Worm (Caenorhabditis elegans): Measurements from ENCODE around the gene F10E7.1.

Gene F10E7.1

ce11 chrII:7121762-7122292 is 4.7 kb upstream of the F10E7.1 start, which contains the start of gene F10E7.2:
TSS of gene F10E7.2 (plus strand) at chrII:7122242.
- TF ChIP-seq aly-2 (tag; optimal IDR thresholded peaks at IDR 0.05) (no peak), egl-27 (tag; optimal IDR thresholded peaks at IDR 0.05) (no peak), C34F6.9 (tag; optimal IDR thresholded peaks at IDR 0.05) (no peak), ama-1 (optimal IDR thresholded peaks at IDR 0.05) (no peak), gmeb-1 (tag; optimal IDR thresholded peaks at IDR 0.05) (no peak), unc-62 (GFP tag; optimal IDR thresholded peaks at IDR 0.05) (no peak)

- TF ChIP-seq nhr-6 (tag; optimal IDR thresholded peaks at IDR 0.05) (no peak), nhr-10 (tag; optimal IDR thresholded peaks at IDR 0.05) (no peak), nhr-77 (tag; optimal IDR thresholded peaks at IDR 0.05) (no peak), sma-3 (GFP tag; optimal IDR thresholded peaks at IDR 0.05) (no peak), gmeb-1 (tag; optimal IDR thresholded peaks at IDR 0.05) (no peak), unc-55 (GFP tag; optimal IDR thresholded peaks at IDR 0.05) (peak; percentile 69), peb-1 (tag; optimal IDR thresholded peaks at IDR 0.05) (no peak), F13H6.1 (tag; optimal IDR thresholded peaks at IDR 0.05) (peak; percentile 8), lsy-2 (tag; optimal IDR thresholded peaks at IDR 0.05) (peak in 1 of 2 experiments; percentile 55), C34F6.9 (tag; optimal IDR thresholded peaks at IDR 0.05) (peak; percentile 20), ama-1 (optimal IDR thresholded peaks at IDR 0.05) (no peak), sma-9 (GFP tag; optimal IDR thresholded peaks at IDR 0.05) (peak; percentile 82), sma-9 (tag; optimal IDR thresholded peaks at IDR 0.05) (no peak), nhr-25 (tag; optimal IDR thresholded peaks at IDR 0.05) (no peak), ztf-11 (tag; optimal IDR thresholded peaks at IDR 0.05) (no peak)
Measured at ce11 chrII:7122661-7123418, 3.7 kb upstream of the F10E7.1 start, which contains the start of gene F10E7.11. TSS of gene F10E7.11 (minus strand) at chrII:7122892.

ce11 chrII:7131871-7132693 is 5.5 kb downstream of the F10E7.1 start, which contains the start of the genes T07F8.4 and gld-3:
TSS of gene T07F8.4 (minus strand) at chrII:7132032.
TSS of gene gld-3 (plus strand) at chrII:7132643.
- TF ChIP-seq ztf-4 (tag; optimal IDR thresholded peaks at IDR 0.05) (no peak), unc-55 (GFP tag; optimal IDR thresholded peaks at IDR 0.05) (no peak), mbf-1 (tag; optimal IDR thresholded peaks at IDR 0.05) (no peak), lin-39 (tag; optimal IDR thresholded peaks at IDR 0.05) (no peak), nhr-23 (tag; optimal IDR thresholded peaks at IDR 0.05) (no peak), alr-1 (tag; optimal IDR thresholded peaks at IDR 0.05) (no peak), unc-39 (tag; optimal IDR thresholded peaks at IDR 0.05) (no peak), zag-1 (tag; optimal IDR thresholded peaks at IDR 0.05) (no peak), F13H6.1 (tag; optimal IDR thresholded peaks at IDR 0.05) (no peak), unc-62 (GFP tag; optimal IDR thresholded peaks at IDR 0.05) (no peak), ZK546.5 (tag; optimal IDR thresholded peaks at IDR 0.05) (no peak), Y55F3AM.14 (GFP tag; optimal IDR thresholded peaks at IDR 0.05) (no peak), ztf-1 (GFP tag; conservative IDR thresholded peaks at IDR 0.05) (no peak), snpc-4 (tag; optimal IDR thresholded peaks at IDR 0.05) (no peak), crh-2 (tag; optimal IDR thresholded peaks at IDR 0.05) (peak; percentile 12), lsy-2 (tag; optimal IDR thresholded peaks at IDR 0.05) (peak; percentile 41 to 96), C34F6.9 (tag; optimal IDR thresholded peaks at IDR 0.05) (peak; percentile 56), sem-4 (tag; optimal IDR thresholded peaks at IDR 0.05) (no peak), mdl-1 (tag; optimal IDR thresholded peaks at IDR 0.05) (no peak), aly-2 (tag; optimal IDR thresholded peaks at IDR 0.05) (no peak), sma-3 (GFP tag; optimal IDR thresholded peaks at IDR 0.05) (no peak), mab-5 (tag; optimal IDR thresholded peaks at IDR 0.05) (no peak), nhr-10 (tag; optimal IDR thresholded peaks at IDR 0.05) (no peak), nhr-129 (tag; optimal IDR thresholded peaks at IDR 0.05) (peak; percentile 76), gmeb-1 (tag; optimal IDR thresholded peaks at IDR 0.05) (no peak), elt-3 (tag; optimal IDR thresholded peaks at IDR 0.05) (no peak), fos-1 (tag; optimal IDR thresholded peaks at IDR 0.05) (peak; percentile 33)

Measured in whole organism, L2 larva.